Worm (Caenorhabditis elegans) whole organism, L1 larva: ENCODE data around the gene Y67H2A.2.

Experiments
- C16A3.4 ChIP-seq: fragments of 150-350 bp; optimal IDR thresholded peaks from 2 replicates; lab custom pipeline; 2014; ENCODE audit warnings: missing biosample characterization, missing genetic modification characterization
- F16B12.6 ChIP-seq: fragments of 150-350 bp; optimal IDR thresholded peaks from 2 replicates; lab custom pipeline; 2014; ENCODE audit warnings: missing biosample characterization, missing genetic modification characterization
- aha-1 ChIP-seq: fragments of 150-350 bp; optimal IDR thresholded peaks from 2 replicates; lab custom pipeline; 2014; ENCODE audit warnings: missing biosample characterization, missing genetic modification characterization
- aly-2 ChIP-seq: fragments of 150-350 bp; optimal IDR thresholded peaks from 2 replicates; lab custom pipeline; 2014; ENCODE audit warnings: missing biosample characterization, missing genetic modification characterization
- blmp-1 ChIP-seq: fragments of 150-350 bp; optimal IDR thresholded peaks from 2 replicates; lab custom pipeline; 2014; ENCODE audit warnings: missing biosample characterization, missing genetic modification characterization
- ceh-82 ChIP-seq, 3 experiments: fragments of 150-350 bp in 1 of 3; sonication (generic microtip) in 2 of 3; optimal IDR thresholded peaks; 2 replicates each; lab custom pipeline; 2014 to 2017; ENCODE audit warnings: missing biosample characterization in 3 of 3, missing genetic modification characterization in 3 of 3
- dpl-1 ChIP-seq, 3 experiments: fragments of 150-350 bp in 2 of 3; sonication (generic microtip) in 1 of 3; optimal IDR thresholded peaks; 2 replicates each; lab custom pipeline; 2014 to 2017; ENCODE audit warnings: missing biosample characterization in 3 of 3, missing genetic modification characterization in 3 of 3, missing genetic modification reagents in 3 of 3
- efl-1 ChIP-seq, 4 experiments: fragments of 150-350 bp; optimal IDR thresholded peaks in 3 of 4; peaks in 1 of 4; 1 replicate in 1 of 4; 2 replicates in 3 of 4; lab custom pipeline; 2014; ENCODE audit warnings: missing biosample characterization in 2 of 4, missing genetic modification characterization in 2 of 4, missing genetic modification reagents in 2 of 4
- elt-2 ChIP-seq: sonication (generic microtip); optimal IDR thresholded peaks from 2 replicates; lab custom pipeline; 2016; ENCODE audit warnings: missing genetic modification characterization, mild to moderate bottlenecking, inconsistent platforms, missing compliant biosample characterization, missing genetic modification reagents
- elt-3 ChIP-seq, 6 experiments: fragments of 150-350 bp in 1 of 6; sonication (generic microtip); optimal IDR thresholded peaks; 2 replicates each; lab custom pipeline; 2017 to 2018; ENCODE audit warnings: missing biosample characterization in 6 of 6, missing genetic modification characterization in 6 of 6, inconsistent platforms in 1 of 6
- ets-5 ChIP-seq: fragments of 200-800 bp; sonication (Bioruptor generic); IDR thresholded peaks from 2 replicates; pipeline ENCODE4 v1.3.6; 2022; ENCODE audit warnings: missing genetic modification characterization, missing compliant biosample characterization
- fkh-10 ChIP-seq: sonication (generic microtip); optimal IDR thresholded peaks from 2 replicates; lab custom pipeline; 2017; ENCODE audit warnings: missing biosample characterization, missing genetic modification reagents, missing genetic modification characterization
- fos-1 ChIP-seq: fragments of 150-350 bp; optimal IDR thresholded peaks from 2 replicates; lab custom pipeline; 2014; ENCODE audit warnings: missing biosample characterization, missing genetic modification characterization
- grh-1 ChIP-seq: fragments of 200-800 bp; sonication (Bioruptor generic); IDR thresholded peaks from 2 replicates; pipeline ENCODE4 v1.3.6; 2022; ENCODE audit warnings: missing genetic modification reagents, missing genetic modification characterization, missing compliant biosample characterization
- hlh-4 ChIP-seq: sonication (generic microtip); optimal IDR thresholded peaks from 2 replicates; lab custom pipeline; 2016; ENCODE audit warnings: mild to moderate bottlenecking, missing genetic modification characterization, missing compliant biosample characterization
- jun-1 ChIP-seq: fragments of 150-350 bp; optimal IDR thresholded peaks from 2 replicates; lab custom pipeline; 2014; ENCODE audit warnings: missing biosample characterization, missing genetic modification reagents, missing genetic modification characterization
- lin-13 ChIP-seq: fragments of 150-350 bp; optimal IDR thresholded peaks from 2 replicates; lab custom pipeline; 2014; ENCODE audit warnings: missing biosample characterization, missing genetic modification reagents, missing genetic modification characterization
- lin-14 ChIP-seq: fragments of 200-800 bp; sonication (Bioruptor generic); optimal IDR thresholded peaks from 2 replicates; lab custom pipeline; 2018; ENCODE audit warnings: mild to moderate bottlenecking, missing genetic modification characterization, moderate library complexity, missing compliant biosample characterization
- lin-15B ChIP-seq: fragments of 150-350 bp; sonication (generic microtip); optimal IDR thresholded peaks from 3 replicates; lab custom pipeline; 2014; ENCODE audit warnings: missing biosample characterization, missing genetic modification characterization
- lin-35 ChIP-seq, 2 experiments: fragments of 150-350 bp; optimal IDR thresholded peaks; 2 replicates each; lab custom pipeline; 2014; ENCODE audit warnings: missing biosample characterization in 2 of 2, missing genetic modification characterization in 2 of 2, missing genetic modification reagents in 2 of 2
- lsy-2 ChIP-seq, 2 experiments: fragments of 150-350 bp; optimal IDR thresholded peaks; 2 replicates each; lab custom pipeline; 2014; ENCODE audit warnings: missing biosample characterization in 2 of 2, missing genetic modification characterization in 2 of 2
- mab-9 ChIP-seq: fragments of 200-800 bp; sonication (Bioruptor generic); IDR thresholded peaks from 2 replicates; pipeline ENCODE4 v1.3.6; 2022; ENCODE audit warnings: missing genetic modification reagents, missing genetic modification characterization, missing compliant biosample characterization
- mdl-1 ChIP-seq, 2 experiments: fragments of 150-350 bp; optimal IDR thresholded peaks; 2 replicates each; lab custom pipeline; 2014 to 2017; ENCODE audit warnings: missing biosample characterization in 2 of 2, missing genetic modification characterization in 2 of 2, inconsistent platforms in 1 of 2
- nhr-12 ChIP-seq: sonication (generic microtip); optimal IDR thresholded peaks from 2 replicates; lab custom pipeline; 2017; ENCODE audit warnings: missing biosample characterization, missing genetic modification characterization
- nhr-71 ChIP-seq: sonication (generic microtip); optimal IDR thresholded peaks from 2 replicates; lab custom pipeline; 2016; ENCODE audit warnings: mild to moderate bottlenecking, missing genetic modification characterization, moderate library complexity, missing compliant biosample characterization
- nhr-84 ChIP-seq: sonication (generic microtip); optimal IDR thresholded peaks from 2 replicates; lab custom pipeline; 2017; ENCODE audit warnings: missing biosample characterization, missing genetic modification characterization
- nhr-85 ChIP-seq: sonication (generic microtip); peaks from one replicate; lab custom pipeline; 2016; ENCODE audit warnings: missing genetic modification characterization, inconsistent platforms, missing compliant biosample characterization
- pqm-1 ChIP-seq: sonication (generic microtip); optimal IDR thresholded peaks from 3 replicates; lab custom pipeline; 2017; ENCODE audit warnings: missing biosample characterization, missing genetic modification characterization
- snu-23 ChIP-seq: sonication (generic microtip); optimal IDR thresholded peaks from 2 replicates; lab custom pipeline; 2016; ENCODE audit warnings: missing genetic modification characterization, missing compliant biosample characterization
- swsn-7 ChIP-seq: sonication (generic microtip); optimal IDR thresholded peaks from 2 replicates; lab custom pipeline; 2016; ENCODE audit warnings: missing genetic modification characterization, missing compliant biosample characterization
- tlp-1 ChIP-seq: fragments of 150-350 bp; optimal IDR thresholded peaks from 2 replicates; lab custom pipeline; 2014; ENCODE audit warnings: missing biosample characterization, missing genetic modification characterization
- zip-4 ChIP-seq: fragments of 200-800 bp; sonication (Bioruptor generic); optimal IDR thresholded peaks from 2 replicates; lab custom pipeline; 2018; ENCODE audit warnings: mild to moderate bottlenecking, missing genetic modification characterization, moderate library complexity, missing compliant biosample characterization

Y67H2A.2 gene

DNA sequence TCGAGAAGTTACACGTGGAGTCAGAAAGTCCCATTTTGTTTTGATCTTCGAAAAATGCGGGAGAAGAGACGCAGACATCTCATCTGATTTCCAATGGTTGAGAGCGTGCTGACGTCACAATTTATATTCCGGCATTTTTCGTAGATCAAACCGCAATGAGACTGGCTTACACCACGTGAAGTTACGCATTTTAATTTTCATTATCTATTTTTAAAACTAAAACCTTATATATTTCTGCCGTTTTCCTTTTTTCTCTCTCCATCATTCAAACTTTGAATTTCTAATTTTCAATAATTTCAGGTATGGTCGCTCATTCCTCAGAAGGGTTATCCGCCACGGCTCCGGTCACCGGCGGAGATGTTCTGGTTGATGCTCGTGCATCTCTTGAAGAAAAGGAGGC lies 17.7 kb upstream of the Y67H2A.2 start, which contains the start of gene fat-1:
Gene fat-1, plus strand, starts transcription at position 301 of the 400 bp plus-strand sequence.
- no peak for TF ChIP-seq aha-1
- TF ChIP-seq fkh-10 (GFP tag; lab: Kevin White, UChicago), result no peak
- TF ChIP-seq hlh-4, result no peak
- TF ChIP-seq elt-3 (tag; optimal IDR thresholded peaks at IDR 0.05; lab: Kevin White, UChicago), result no peak
- no peak for TF ChIP-seq F16B12.6 (tag; lab: Kevin White, UChicago)
- no peak for TF ChIP-seq jun-1 (tag; lab: Kevin White, UChicago)
- TF ChIP-seq nhr-12 (tag; lab: Kevin White, UChicago), result no peak
- TF ChIP-seq snu-23 (GFP tag; lab: Kevin White, UChicago), result no peak

DNA sequence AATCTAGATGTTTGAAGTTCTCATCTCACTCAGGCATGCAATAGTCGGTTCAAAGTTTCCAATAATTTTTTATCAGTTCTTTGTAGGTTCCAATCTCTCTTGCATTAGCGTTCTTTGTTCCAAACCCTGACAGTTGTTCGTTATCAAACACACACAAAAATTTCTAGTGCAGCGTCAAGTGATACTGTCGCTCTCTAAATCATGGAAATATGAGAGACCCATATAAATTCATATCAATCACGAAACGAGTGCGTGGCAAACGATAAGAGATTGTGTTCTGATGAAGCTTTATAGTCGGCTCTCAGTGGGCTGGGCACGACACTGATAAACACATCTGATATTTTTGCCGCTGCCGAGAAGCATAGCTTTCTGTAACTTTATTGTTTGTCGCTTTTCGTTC lies 16.6 kb upstream of the Y67H2A.2 start:
- TF ChIP-seq lin-13 (GFP tag; lab: Kevin White, UChicago), result no peak
- peak; percentile 40 for TF ChIP-seq nhr-85
- peak; percentile 3 for TF ChIP-seq lin-14 (GFP tag; lab: Kevin White, UChicago)
- peak; percentile 95 for TF ChIP-seq elt-2
- TF ChIP-seq nhr-84 (tag; lab: Kevin White, UChicago), result no peak
- no peak for TF ChIP-seq aly-2 (tag; lab: Kevin White, UChicago)
- peak in 1 of 2 experiments; percentile 6 for TF ChIP-seq lin-35 (GFP tag; optimal IDR thresholded peaks at IDR 0.05; lab: Kevin White, UChicago)
- TF ChIP-seq nhr-71 (tag; lab: Kevin White, UChicago), result peak; percentile 26
- no peak for TF ChIP-seq C16A3.4 (tag; lab: Kevin White, UChicago)
- no peak for TF ChIP-seq efl-1 (optimal IDR thresholded peaks at IDR 0.05; lab: Kevin White, UChicago)
- TF ChIP-seq efl-1 (GFP tag; optimal IDR thresholded peaks at IDR 0.05 in 1 of 2; lab: Kevin White, UChicago), result peak in 1 of 2 experiments; percentile 3
- peak; percentile 1 for TF ChIP-seq pqm-1 (tag; lab: Kevin White, UChicago)
- TF ChIP-seq, all 84 proteins: peak for 7

DNA sequence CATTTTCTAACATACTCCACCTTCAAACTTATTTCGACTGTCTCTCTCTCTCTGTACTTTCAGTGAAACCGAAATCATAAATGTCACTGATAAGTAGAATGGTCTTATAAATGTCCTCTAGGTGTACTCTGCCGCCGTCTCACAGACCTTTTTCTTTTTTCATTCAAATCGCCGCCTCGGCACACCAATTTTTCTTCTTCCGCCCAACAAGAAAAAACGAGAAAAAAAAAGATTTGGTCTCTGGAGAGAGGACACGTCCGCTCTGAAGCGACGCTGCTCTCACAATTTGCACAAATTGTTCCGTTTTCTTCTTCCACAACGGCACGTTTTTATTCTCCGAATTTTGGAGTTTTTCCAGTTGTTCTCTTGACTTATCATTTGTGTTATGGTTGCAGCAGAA lies 15.5 kb upstream of the Y67H2A.2 start:
- TF ChIP-seq lin-14 (GFP tag; lab: Kevin White, UChicago) (peak; percentile 78), lin-15B (tag; lab: Kevin White, UChicago) (no peak)

DNA sequence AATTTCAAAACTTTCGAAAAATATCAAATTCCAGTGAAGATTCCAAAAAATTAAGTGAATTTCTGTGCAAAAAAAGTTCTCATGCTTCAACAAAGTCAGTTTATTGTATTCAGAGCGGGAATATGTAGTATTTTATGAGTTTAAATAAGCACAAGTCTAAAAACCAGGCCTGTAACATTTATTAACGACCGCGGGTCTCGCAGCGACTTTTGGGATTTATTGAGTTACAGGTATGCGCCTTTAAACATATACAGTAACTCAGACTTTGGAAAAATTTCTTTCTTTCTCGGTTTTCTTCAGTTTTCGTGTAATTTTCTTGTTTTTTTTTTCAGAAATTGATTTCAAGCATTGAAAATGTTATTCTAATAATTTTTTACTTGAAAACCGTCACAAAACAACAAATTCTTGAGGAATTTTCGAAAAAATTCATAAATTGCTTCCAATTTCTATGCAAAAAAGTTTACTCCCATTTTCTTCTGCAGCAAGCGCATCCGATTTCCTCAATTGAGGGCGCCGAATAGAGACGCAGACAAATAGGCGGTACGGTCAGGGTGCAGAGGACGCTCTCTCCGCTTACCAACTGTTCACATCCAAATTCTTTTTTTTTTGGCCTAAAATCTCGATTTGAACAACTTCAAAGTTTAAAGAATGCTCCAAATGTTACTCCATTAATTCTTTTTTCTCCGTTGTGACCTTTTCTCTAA lies 13.9 kb upstream of the Y67H2A.2 start:
- TF ChIP-seq zip-4 (GFP tag; lab: Kevin White, UChicago) (no peak), dpl-1 (GFP tag; optimal IDR thresholded peaks at IDR 0.05; lab: Kevin White, UChicago) (no peak), blmp-1 (tag; lab: Kevin White, UChicago) (peak; percentile 17), mdl-1 (tag; optimal IDR thresholded peaks at IDR 0.05; lab: Kevin White, UChicago) (peak in 1 of 2 experiments; percentile 0), ets-5 (GFP tag; lab: Robert Waterston, UW) (no peak), aha-1 (no peak), snu-23 (GFP tag; lab: Kevin White, UChicago) (peak; percentile 19), efl-1 (optimal IDR thresholded peaks at IDR 0.05; lab: Kevin White, UChicago) (peak; percentile 0 to 7), efl-1 (GFP tag; optimal IDR thresholded peaks at IDR 0.05 in 1 of 2; lab: Kevin White, UChicago) (no peak), nhr-71 (tag; lab: Kevin White, UChicago) (peak; percentile 25), tlp-1 (tag; lab: Kevin White, UChicago) (no peak), grh-1 (GFP tag; lab: Robert Waterston, UW) (no peak), lin-35 (GFP tag; optimal IDR thresholded peaks at IDR 0.05; lab: Kevin White, UChicago) (peak in 1 of 2 experiments; percentile 20), C16A3.4 (tag; lab: Kevin White, UChicago) (no peak), lsy-2 (tag; optimal IDR thresholded peaks at IDR 0.05; lab: Kevin White, UChicago) (peak in 1 of 2 experiments; percentile 19)

DNA sequence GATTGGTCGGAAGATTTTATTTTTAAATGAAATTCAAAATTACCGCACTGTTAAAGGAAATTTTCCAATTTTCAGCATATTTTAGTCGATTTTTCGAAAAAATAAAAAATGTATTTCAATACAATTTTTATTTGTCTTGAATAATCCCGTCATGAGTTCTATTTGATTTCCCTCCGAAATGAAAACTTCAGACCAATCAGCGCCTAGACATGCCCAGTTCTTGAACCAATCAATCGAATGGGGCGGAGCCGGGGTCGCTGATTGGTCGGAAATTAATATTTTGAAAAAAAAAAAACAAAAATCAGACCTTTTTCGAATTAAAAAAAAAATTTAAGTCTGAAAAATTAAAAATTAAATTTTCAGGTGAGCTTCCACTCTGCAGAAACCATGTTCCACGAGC lies 12.0 kb upstream of the Y67H2A.2 start:
- no peak for TF ChIP-seq hlh-4
- TF ChIP-seq ceh-82 (tag; optimal IDR thresholded peaks at IDR 0.05; lab: Kevin White, UChicago), result no peak
- no peak for TF ChIP-seq fos-1
- no peak for TF ChIP-seq elt-3 (tag; optimal IDR thresholded peaks at IDR 0.05; lab: Kevin White, UChicago)
- no peak for TF ChIP-seq mab-9 (GFP tag; lab: Robert Waterston, UW)
- TF ChIP-seq jun-1 (tag; lab: Kevin White, UChicago), result no peak
- no peak for TF ChIP-seq swsn-7 (tag; lab: Kevin White, UChicago)
- TF ChIP-seq blmp-1 (tag; lab: Kevin White, UChicago), result no peak
- TF ChIP-seq, all 84 proteins: peak for 0
